Worm (Caenorhabditis elegans): ENCODE data around the gene F20D6.6.
A peak's percentile ranks its signal among the peaks of the same experiment; 100 is the strongest.

Gene F20D6.6

ce11 chrV:8188421-8188820 lies 28.7 kb downstream of the F20D6.6 start, which contains the start of gene F20D6.15:
Gene F20D6.15 (minus strand): TSS chrV:8188467.
- TF ChIP-seq ceh-9 (tag; optimal IDR thresholded peaks at IDR 0.05) (no peak), ceh-28 (tag; optimal IDR thresholded peaks at IDR 0.05) (no peak), nhr-67 (tag; optimal IDR thresholded peaks at IDR 0.05) (no peak), ceh-82 (tag; optimal IDR thresholded peaks at IDR 0.05) (no peak), elt-1 (tag; optimal IDR thresholded peaks at IDR 0.05) (no peak), unc-62 (GFP tag; optimal IDR thresholded peaks at IDR 0.05) (no peak), nhr-11 (tag; optimal IDR thresholded peaks at IDR 0.05) (no peak), fkh-2 (tag; optimal IDR thresholded peaks at IDR 0.05) (no peak)

- TF ChIP-seq snpc-4 (tag; optimal IDR thresholded peaks at IDR 0.05): no peak
- TF ChIP-seq ztf-11 (tag; optimal IDR thresholded peaks at IDR 0.05): no peak
- TF ChIP-seq jun-1 (tag; optimal IDR thresholded peaks at IDR 0.05): no peak
- no peak for TF ChIP-seq ama-1 (optimal IDR thresholded peaks at IDR 0.05)
Observed at ce11 chrV:8190016-8190415, 30.3 kb downstream of the F20D6.6 start, which contains the start of gene F20D6.12. Gene F20D6.12 (minus strand): TSS chrV:8190116.

DNA sequence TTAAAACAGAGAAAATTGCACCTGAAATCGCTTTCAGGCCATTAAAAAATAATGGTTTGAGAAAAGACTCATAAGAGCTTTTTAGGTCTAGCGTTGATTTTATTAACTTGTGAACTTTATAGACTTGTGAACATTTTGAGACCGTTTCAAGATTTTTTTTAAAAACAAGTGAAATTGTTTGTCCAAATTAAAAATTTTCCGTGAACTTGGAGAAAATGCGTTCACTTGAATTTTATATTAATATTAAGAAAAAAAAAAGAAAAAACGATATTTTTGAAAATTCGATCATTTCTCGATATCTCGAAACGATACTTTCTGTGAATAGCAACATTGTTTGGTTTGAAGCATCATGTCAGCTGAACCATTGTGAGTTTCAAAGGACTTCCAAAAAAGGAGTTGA lies 30.7 kb downstream of the F20D6.6 start, which contains the start of gene F20D6.1:
TSS of gene F20D6.1 (plus strand) at position 301 of the 400 bp plus-strand sequence.
- TF ChIP-seq ama-1 (optimal IDR thresholded peaks at IDR 0.05) (no peak), lin-15B (tag; optimal IDR thresholded peaks at IDR 0.05) (no peak), nhr-28 (tag; optimal IDR thresholded peaks at IDR 0.05) (no peak), mml-1 (tag; optimal IDR thresholded peaks at IDR 0.05) (no peak), elt-1 (tag; optimal IDR thresholded peaks at IDR 0.05) (no peak), fkh-2 (tag; optimal IDR thresholded peaks at IDR 0.05) (no peak), ZK546.5 (tag; optimal IDR thresholded peaks at IDR 0.05) (no peak), elt-3 (tag; optimal IDR thresholded peaks at IDR 0.05) (no peak), ceh-16 (tag; optimal IDR thresholded peaks at IDR 0.05) (no peak), zag-1 (tag; optimal IDR thresholded peaks at IDR 0.05) (no peak), aly-2 (tag; optimal IDR thresholded peaks at IDR 0.05) (no peak), ztf-4 (tag; optimal IDR thresholded peaks at IDR 0.05) (no peak), nfya-1 (tag; optimal IDR thresholded peaks at IDR 0.05; ENCODE audit: insufficient read depth) (no peak), nhr-77 (tag; optimal IDR thresholded peaks at IDR 0.05) (no peak), mdl-1 (tag; optimal IDR thresholded peaks at IDR 0.05) (no peak)

ce11 chrV:8195889-8196418 lies 36.2 kb downstream of the F20D6.6 start, which contains the start of gene F20D6.10:
Gene F20D6.10 (minus strand): TSS chrV:8195939.
- TF ChIP-seq tbx-2 (tag; optimal IDR thresholded peaks at IDR 0.05) (no peak), ceh-82 (tag; optimal IDR thresholded peaks at IDR 0.05) (no peak)

- TF ChIP-seq ceh-16 (tag; optimal IDR thresholded peaks at IDR 0.05): no peak
- TF ChIP-seq nfya-1 (tag; optimal IDR thresholded peaks at IDR 0.05; ENCODE audit: insufficient read depth): no peak
- no peak for TF ChIP-seq unc-39 (tag; optimal IDR thresholded peaks at IDR 0.05)
- no peak for TF ChIP-seq pqm-1 (tag; optimal IDR thresholded peaks at IDR 0.05)
- TF ChIP-seq egl-5 (tag; optimal IDR thresholded peaks at IDR 0.05): no peak
- TF ChIP-seq nhr-25 (tag; optimal IDR thresholded peaks at IDR 0.05): no peak
- TF ChIP-seq sea-2 (GFP tag; optimal IDR thresholded peaks at IDR 0.05): no peak
- TF ChIP-seq nhr-76 (tag; optimal IDR thresholded peaks at IDR 0.05): no peak
- no peak for TF ChIP-seq elt-1 (tag; optimal IDR thresholded peaks at IDR 0.05)
- no peak for TF ChIP-seq lsy-12 (tag; optimal IDR thresholded peaks at IDR 0.05)
- TF ChIP-seq skn-1 (tag; optimal IDR thresholded peaks at IDR 0.05): no peak
- no peak for TF ChIP-seq ama-1 (optimal IDR thresholded peaks at IDR 0.05)
- no peak for TF ChIP-seq jun-1 (tag; optimal IDR thresholded peaks at IDR 0.05)
- TF ChIP-seq zag-1 (tag; optimal IDR thresholded peaks at IDR 0.05): no peak
- no peak for TF ChIP-seq mml-1 (tag; optimal IDR thresholded peaks at IDR 0.05)
Observed at ce11 chrV:8196993-8197392, 37.3 kb downstream of the F20D6.6 start.

DNA sequence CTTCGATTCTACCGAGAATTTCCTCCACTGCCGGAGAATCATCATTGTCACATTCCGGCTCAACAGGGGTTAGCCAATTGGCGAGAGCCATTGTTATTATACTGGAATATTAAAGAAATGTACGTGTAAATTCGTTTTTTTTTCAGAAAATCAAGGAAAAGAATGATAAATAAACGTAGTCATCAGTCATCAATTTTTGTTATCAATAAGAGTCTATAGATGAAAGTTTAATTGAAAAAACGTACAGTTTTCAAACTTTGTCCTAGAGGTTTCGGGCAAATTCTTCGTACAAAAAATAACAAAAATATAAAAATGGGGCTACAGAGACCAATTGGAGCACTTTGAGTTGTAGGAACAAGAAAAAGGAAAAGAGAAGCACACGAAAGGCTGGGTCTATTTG lies 39.3 kb downstream of the F20D6.6 start, which contains the start of gene F20D6.11:
TSS of gene F20D6.11 (minus strand) at position 101 of the 400 bp plus-strand sequence.
- TF ChIP-seq R02D3.7 (tag; optimal IDR thresholded peaks at IDR 0.05): no peak
- TF ChIP-seq elt-2 (tag; optimal IDR thresholded peaks at IDR 0.05): peak; percentile 18
- TF ChIP-seq jun-1 (tag; optimal IDR thresholded peaks at IDR 0.05): no peak

Measured in whole organism, L3 larva.